Fruit fly (Drosophila melanogaster): Measurements from ENCODE around the gene CG7368.

- no peak for TF ChIP-seq HmgD (GFP tag; optimal IDR thresholded peaks at IDR 0.05)
- no peak for TF ChIP-seq CG14441 (GFP tag; IDR thresholded peaks at IDR 0.05)
- no peak for TF ChIP-seq CG15696 (tag; optimal IDR thresholded peaks at IDR 0.05)
- no peak for TF ChIP-seq tio (GFP tag; optimal IDR thresholded peaks at IDR 0.05)
- no peak for TF ChIP-seq lola (GFP tag; optimal IDR thresholded peaks at IDR 0.05)
- no peak for TF ChIP-seq cas (GFP tag; IDR thresholded peaks at IDR 0.05)
- TF ChIP-seq Sin3A (optimal IDR thresholded peaks at IDR 0.05) = no peak
- TF ChIP-seq Ravus (GFP tag; IDR thresholded peaks at IDR 0.05) = no peak
- no peak for TF ChIP-seq sim (GFP tag; IDR thresholded peaks at IDR 0.05)
- no peak for TF ChIP-seq ERR (GFP tag; optimal IDR thresholded peaks at IDR 0.05)
- no peak for TF ChIP-seq kay (GFP tag; optimal IDR thresholded peaks at IDR 0.05)
- no peak for TF ChIP-seq Camta (GFP tag; optimal IDR thresholded peaks at IDR 0.05)
- TF ChIP-seq Eip74EF (GFP tag; optimal IDR thresholded peaks at IDR 0.05) = no peak
- no peak for TF ChIP-seq Dll (GFP tag; IDR thresholded peaks at IDR 0.05; ENCODE audit: partially characterized antibody)
Observed at dm6 chr3L:11645933-11646332, 48.9 kb downstream of the CG7368 start, which contains the start of gene CG6071.

Data from whole organism, embryonic.